Fruit fly (Drosophila melanogaster): ENCODE measurements around the gene PRY.
"Not testable (repeated sequence)": the region's sequence is repeated elsewhere in the genome, so short reads cannot be mapped to it uniquely, and the experiment has no call there.

PRY gene

DNA sequence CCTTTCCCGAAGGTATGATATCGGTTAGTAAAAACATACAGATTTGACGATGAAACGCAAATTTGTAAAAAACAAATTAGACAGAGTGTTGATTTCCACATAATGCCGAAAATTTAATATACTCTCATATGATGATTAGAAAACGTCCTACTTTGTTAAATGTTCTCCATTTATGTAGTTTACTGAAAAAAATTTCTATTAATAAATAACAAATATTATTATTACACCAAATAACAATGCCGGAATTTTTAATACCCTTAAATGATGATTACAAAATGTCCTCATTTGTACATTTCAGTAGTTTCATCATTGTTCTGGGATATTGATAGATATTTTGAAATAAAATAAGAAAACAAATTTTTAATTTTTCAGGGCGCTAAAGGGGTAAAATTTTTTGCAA lies at the start of gene PRY:
Gene PRY, minus strand, starts transcription at position 101 of the 400 bp plus-strand sequence.
- TF ChIP-seq CG8478 (optimal IDR thresholded peaks at IDR 0.05) (no peak), EcR (GFP tag; optimal IDR thresholded peaks at IDR 0.05) (no peak), psq (optimal IDR thresholded peaks at IDR 0.05) (no peak), usp (GFP tag; optimal IDR thresholded peaks at IDR 0.05) (no peak), Dll (optimal IDR thresholded peaks at IDR 0.05) (no peak), pan (optimal IDR thresholded peaks at IDR 0.05) (no peak)

DNA sequence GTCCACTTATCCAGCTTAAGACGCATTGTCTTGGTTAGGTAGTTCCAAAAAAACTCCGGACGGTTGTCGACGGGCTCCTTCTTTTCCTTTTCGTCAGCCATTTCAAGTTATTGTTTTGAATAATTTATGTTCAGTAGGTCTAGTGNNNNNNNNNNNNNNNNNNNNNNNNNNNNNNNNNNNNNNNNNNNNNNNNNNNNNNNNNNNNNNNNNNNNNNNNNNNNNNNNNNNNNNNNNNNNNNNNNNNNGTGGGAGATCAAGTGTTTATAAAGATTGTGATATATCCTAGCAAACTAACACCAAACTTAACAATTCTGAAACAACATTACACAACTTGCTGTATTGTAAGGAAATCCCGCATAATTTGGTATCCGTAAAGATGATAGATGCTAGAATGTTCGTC lies 54.4 kb downstream of the PRY start, which contains the start of gene kl-5:
Gene kl-5, minus strand, starts transcription at position 101 of the 400 bp plus-strand sequence.
- not testable (repeated sequence) for TF ChIP-seq pan (optimal IDR thresholded peaks at IDR 0.05); Dll (optimal IDR thresholded peaks at IDR 0.05); usp (GFP tag; optimal IDR thresholded peaks at IDR 0.05)

DNA sequence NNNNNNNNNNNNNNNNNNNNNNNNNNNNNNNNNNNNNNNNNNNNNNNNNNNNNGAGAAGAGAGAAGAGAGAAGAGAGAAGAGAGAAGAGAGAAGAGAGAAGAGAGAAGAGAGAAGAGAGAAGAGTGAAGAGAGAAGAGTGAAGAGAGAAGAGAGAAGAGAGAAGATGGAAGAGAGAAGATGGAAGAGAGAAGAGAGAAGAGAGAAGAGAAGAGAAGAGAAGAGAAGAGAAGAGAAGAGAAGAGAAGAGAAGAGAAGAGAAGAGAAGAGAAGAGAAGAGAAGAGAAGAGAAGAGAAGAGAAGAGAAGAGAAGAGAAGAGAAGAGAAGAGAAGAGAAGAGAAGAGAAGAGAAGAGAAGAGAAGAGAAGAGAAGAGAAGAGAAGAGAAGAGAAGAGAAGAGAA lies 67.7 kb downstream of the PRY start:
- TF ChIP-seq pan (optimal IDR thresholded peaks at IDR 0.05), result peak; percentile 93
